Worm (Caenorhabditis elegans) whole organism, young adult: ENCODE measurements around the gene dpy-6.
A peak's percentile ranks its signal among the peaks of the same experiment; 100 is the strongest.

Experiments
- C17E4.6 ChIP-seq: fragments of 200-800 bp; sonication (Bioruptor generic); IDR thresholded peaks from 2 replicates; pipeline ENCODE4 v1.3.6; 2022; ENCODE audit warnings: missing genetic modification reagents, missing genetic modification characterization, missing compliant biosample characterization
- F57A8.1 ChIP-seq: fragments of 200-800 bp; sonication (Bioruptor generic); optimal IDR thresholded peaks from 2 replicates; lab custom pipeline; 2018; ENCODE audit warnings: mild to moderate bottlenecking, missing genetic modification characterization, moderate library complexity, missing compliant biosample characterization
- ZK185.1 ChIP-seq: sonication (generic microtip); optimal IDR thresholded peaks from 2 replicates; lab custom pipeline; 2016; ENCODE audit warnings: mild to moderate bottlenecking, missing genetic modification characterization, missing compliant biosample characterization; ENCODE audit not compliant: poor library complexity, severe bottlenecking
- aptf-3 ChIP-seq: fragments of 200-800 bp; sonication (Bioruptor generic); IDR thresholded peaks from 2 replicates; pipeline ENCODE4 v1.3.6; 2022; ENCODE audit warnings: missing genetic modification characterization, missing compliant biosample characterization
- cebp-2 ChIP-seq: fragments of 200-800 bp; sonication (Bioruptor generic); IDR thresholded peaks from 2 replicates; pipeline ENCODE4 v1.3.6; 2022; ENCODE audit warnings: missing genetic modification characterization, missing compliant biosample characterization
- ceh-58 ChIP-seq: fragments of 200-800 bp; sonication (Bioruptor generic); IDR thresholded peaks from 2 replicates; pipeline ENCODE4 v1.3.6; 2022; ENCODE audit warnings: missing genetic modification characterization, missing compliant biosample characterization
- die-1 ChIP-seq: sonication (generic microtip); optimal IDR thresholded peaks from 2 replicates; lab custom pipeline; 2016; ENCODE audit warnings: missing genotype, mild to moderate bottlenecking, missing genetic modification characterization, missing compliant biosample characterization
- dpff-1 ChIP-seq: sonication (generic microtip); optimal IDR thresholded peaks from 2 replicates; lab custom pipeline; 2017; ENCODE audit warnings: mild to moderate bottlenecking, missing genetic modification characterization, missing compliant biosample characterization
- efl-1 ChIP-seq: fragments of 150-350 bp; optimal IDR thresholded peaks from 2 replicates; lab custom pipeline; 2014; ENCODE audit warnings: missing biosample characterization, missing genetic modification reagents, missing genetic modification characterization
- egrh-3 ChIP-seq: fragments of 200-800 bp; sonication (Bioruptor generic); IDR thresholded peaks from 2 replicates; pipeline ENCODE4 v1.3.6; 2022; ENCODE audit warnings: missing genetic modification reagents, missing genetic modification characterization, missing compliant biosample characterization
- hlh-26 ChIP-seq: fragments of 200-800 bp; sonication (Bioruptor generic); conservative IDR thresholded peaks from 2 replicates; pipeline ENCODE4 v1.3.6; 2022; ENCODE audit warnings: missing genetic modification reagents, missing genetic modification characterization, missing compliant biosample characterization
- mel-28 ChIP-seq: sonication (generic microtip); optimal IDR thresholded peaks from 2 replicates; lab custom pipeline; 2016; ENCODE audit warnings: borderline replicate concordance, mild to moderate bottlenecking, missing genetic modification characterization, missing compliant biosample characterization
- nhr-80 ChIP-seq: sonication (generic microtip); optimal IDR thresholded peaks from 2 replicates; lab custom pipeline; 2016; ENCODE audit warnings: missing genetic modification characterization, missing compliant biosample characterization
- tbx-9 ChIP-seq: sonication (generic microtip); optimal IDR thresholded peaks from 2 replicates; lab custom pipeline; 2016; ENCODE audit warnings: borderline replicate concordance, missing genetic modification characterization, inconsistent platforms, missing compliant biosample characterization

DNA sequence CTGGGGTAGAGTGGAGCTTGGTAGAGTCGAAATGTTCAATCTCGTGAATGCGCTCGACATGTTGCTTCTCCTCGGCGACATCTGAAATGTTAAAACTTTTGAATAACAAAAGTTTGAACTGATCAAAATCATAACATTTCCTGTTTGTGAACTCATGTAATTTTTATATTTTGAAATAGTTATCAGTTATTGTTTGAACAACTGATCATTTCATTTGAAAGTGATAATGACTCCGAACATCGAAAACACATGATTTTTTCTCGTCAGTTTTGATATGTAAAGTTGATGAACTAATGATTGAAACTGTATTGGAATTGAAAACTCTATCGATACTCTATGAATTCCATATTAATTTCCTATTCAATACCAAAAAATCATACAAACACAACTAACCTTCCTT is 32.2 kb downstream of the dpy-6 start:
- TF ChIP-seq mel-28 (tag; lab: Kevin White, UChicago) (no peak), die-1 (no peak), cebp-2 (GFP tag; lab: Robert Waterston, UW) (no peak), C17E4.6 (GFP tag; lab: Robert Waterston, UW) (no peak), tbx-9 (tag; lab: Kevin White, UChicago) (no peak), ceh-58 (GFP tag; lab: Robert Waterston, UW) (no peak), F57A8.1 (GFP tag; lab: Kevin White, UChicago) (no peak), aptf-3 (GFP tag; lab: Robert Waterston, UW) (no peak), ZK185.1 (tag; lab: Kevin White, UChicago) (no peak), hlh-26 (GFP tag; lab: Robert Waterston, UW) (no peak), efl-1 (no peak), nhr-80 (tag; lab: Kevin White, UChicago) (peak; percentile 18), egrh-3 (GFP tag; lab: Robert Waterston, UW) (no peak), dpff-1 (tag; lab: Kevin White, UChicago) (no peak)
